Fruit fly (Drosophila melanogaster): ENCODE results near the gene Taf9.

Gene Taf9

DNA sequence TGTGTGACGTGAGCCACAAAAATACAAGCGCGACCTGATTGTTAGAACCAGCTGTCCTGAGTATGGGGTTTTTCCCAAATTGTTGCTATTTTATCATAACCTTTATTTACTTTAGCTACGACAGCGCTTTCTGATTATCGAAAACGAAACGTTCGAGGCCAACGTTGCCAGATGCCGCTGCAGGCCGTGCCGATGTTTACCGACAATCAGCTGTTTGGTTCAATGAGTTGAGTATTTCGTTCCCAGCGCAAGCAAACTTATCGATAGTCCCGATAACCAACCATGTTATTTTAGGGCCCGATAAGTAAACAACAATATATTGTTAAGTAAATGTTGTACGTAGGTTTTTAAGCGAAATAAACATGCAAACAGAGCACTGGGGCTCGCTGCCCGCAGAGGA lies 8.2 kb downstream of the Taf9 start, which contains the start of the genes CG15814 and Spt7 (continued):
- TF ChIP-seq CG33213 (GFP tag; optimal IDR thresholded peaks at IDR 0.05) (peak; percentile 52), ac (GFP tag; optimal IDR thresholded peaks at IDR 0.05) (no peak), B-H1 (GFP tag; IDR thresholded peaks at IDR 0.05) (peak; percentile 11; the same call in 1 of the 3 replicates), CG12236 (GFP tag; optimal IDR thresholded peaks at IDR 0.05) (peak; percentile 37), gce (GFP tag; IDR thresholded peaks at IDR 0.05) (no peak), HLHmδ (GFP tag; optimal IDR thresholded peaks at IDR 0.05) (peak; percentile 13), CG6791 (GFP tag; IDR thresholded peaks at IDR 0.05; ENCODE audit: partially characterized antibody) (peak; percentile 89), CG11696 (GFP tag; IDR thresholded peaks at IDR 0.05) (no peak), grau (tag; optimal IDR thresholded peaks at IDR 0.05) (peak; percentile 39), slp2 (GFP tag; optimal IDR thresholded peaks at IDR 0.05) (peak; percentile 26), da (GFP tag; optimal IDR thresholded peaks at IDR 0.05) (no peak), CG10274 (GFP tag; optimal IDR thresholded peaks at IDR 0.05) (no peak), CG4820 (GFP tag; optimal IDR thresholded peaks at IDR 0.05) (no peak), CG10654 (GFP tag; optimal IDR thresholded peaks at IDR 0.05) (no peak), row (GFP tag; IDR thresholded peaks at IDR 0.05) (peak; percentile 45; the same call in 1 of the 3 replicates), pho (GFP tag; optimal IDR thresholded peaks at IDR 0.05) (no peak), HLH4C (GFP tag; IDR thresholded peaks at IDR 0.05; ENCODE audit: partially characterized antibody) (peak; percentile 85), Opbp (GFP tag; IDR thresholded peaks at IDR 0.05; ENCODE audit: partially characterized antibody) (peak; percentile 84), CG14860 (GFP tag; IDR thresholded peaks at IDR 0.05; ENCODE audit: partially characterized antibody) (peak; percentile 77), CG3838 (GFP tag; optimal IDR thresholded peaks at IDR 0.05) (peak; percentile 15), CG9876 (GFP tag; optimal IDR thresholded peaks at IDR 0.05) (no peak), CG9797 (GFP tag; optimal IDR thresholded peaks at IDR 0.05) (peak; percentile 54), vfl (GFP tag; optimal IDR thresholded peaks at IDR 0.05) (peak; percentile 48), CG10431 (GFP tag; optimal IDR thresholded peaks at IDR 0.05) (no peak), Taf1 (GFP tag; IDR thresholded peaks at IDR 0.05) (no peak), sob (GFP tag; IDR thresholded peaks at IDR 0.05) (peak; percentile 54), CG12104 (GFP tag; optimal IDR thresholded peaks at IDR 0.05) (no peak), nerfin-2 (GFP tag; IDR thresholded peaks at IDR 0.05; ENCODE audit: partially characterized antibody) (peak; percentile 81), sima (GFP tag; optimal IDR thresholded peaks at IDR 0.05) (no peak), sqz (GFP tag; optimal IDR thresholded peaks at IDR 0.05) (no peak), CG6813 (GFP tag; optimal IDR thresholded peaks at IDR 0.05) (no peak), pita (GFP tag; optimal IDR thresholded peaks at IDR 0.05) (no peak), Six4 (GFP tag; optimal IDR thresholded peaks at IDR 0.05) (no peak), scrt (GFP tag; optimal IDR thresholded peaks at IDR 0.05) (no peak), NFAT (GFP tag; IDR thresholded peaks at IDR 0.05) (no peak; the same call in 1 of the 2 replicates), CG9437 (GFP tag; optimal IDR thresholded peaks at IDR 0.05) (no peak), CG17385 (GFP tag; optimal IDR thresholded peaks at IDR 0.05) (peak; percentile 31), Bdp1 (GFP tag; optimal IDR thresholded peaks at IDR 0.05) (no peak), CoRest (tag; optimal IDR thresholded peaks at IDR 0.05) (peak; percentile 36), ems (GFP tag; optimal IDR thresholded peaks at IDR 0.05) (peak; percentile 30), ERR (GFP tag; optimal IDR thresholded peaks at IDR 0.05) (peak; percentile 13), otp (GFP tag; IDR thresholded peaks at IDR 0.05) (no peak), CG32767 (GFP tag; IDR thresholded peaks at IDR 0.05) (no peak), CG3163 (GFP tag; optimal IDR thresholded peaks at IDR 0.05) (peak; percentile 37), CG6854 (GFP tag; optimal IDR thresholded peaks at IDR 0.05) (peak; percentile 1), Tbp (GFP tag; optimal IDR thresholded peaks at IDR 0.05) (no peak), cad (GFP tag; optimal IDR thresholded peaks at IDR 0.05) (no peak), CG14710 (tag; optimal IDR thresholded peaks at IDR 0.05) (peak; percentile 70), Oaz (GFP tag; IDR thresholded peaks at IDR 0.05) (no peak), Hr51 (GFP tag; optimal IDR thresholded peaks at IDR 0.05) (peak in 1 of 2 experiments; percentile 38), dmrt11E (tag; optimal IDR thresholded peaks at IDR 0.05) (peak; percentile 11), CG5245 (GFP tag; optimal IDR thresholded peaks at IDR 0.05) (no peak)

All from whole organism, embryonic.